Fruit fly (Drosophila melanogaster): ENCODE results near the gene CG5892.

Gene CG5892

dm6 chr3R:21218733-21219165 lies 23.7 kb upstream of the CG5892 start, which contains the start of the genes Smyd5 and Oga:
Gene Smyd5 (minus strand): TSS chr3R:21218791.
Gene Oga (plus strand): TSS chr3R:21219077.
- no peak for TF ChIP-seq ovo (GFP tag; optimal IDR thresholded peaks at IDR 0.05)
- no peak for TF ChIP-seq CG5204 (GFP tag; optimal IDR thresholded peaks at IDR 0.05)
- TF ChIP-seq tj (GFP tag; optimal IDR thresholded peaks at IDR 0.05): no peak
- TF ChIP-seq cic (GFP tag; optimal IDR thresholded peaks at IDR 0.05): no peak
- no peak for TF ChIP-seq kay (GFP tag; ENCODE audit: borderline replicate concordance)
- TF ChIP-seq Mnt (GFP tag; optimal IDR thresholded peaks at IDR 0.05): peak; percentile 99
- TF ChIP-seq bab1 (GFP tag; optimal IDR thresholded peaks at IDR 0.05): peak; percentile 50
- TF ChIP-seq Hr96 (GFP tag; optimal IDR thresholded peaks at IDR 0.05): no peak
- TF ChIP-seq CG14711 (tag; optimal IDR thresholded peaks at IDR 0.05): no peak
- TF ChIP-seq CG7101 (tag; optimal IDR thresholded peaks at IDR 0.05): peak; percentile 8
- TF ChIP-seq toe (GFP tag; optimal IDR thresholded peaks at IDR 0.05): no peak
- TF ChIP-seq Clk (GFP tag; optimal IDR thresholded peaks at IDR 0.05): no peak
- TF ChIP-seq pad (GFP tag; optimal IDR thresholded peaks at IDR 0.05): no peak
- peak; percentile 45 for TF ChIP-seq CG11617 (GFP tag; optimal IDR thresholded peaks at IDR 0.05)
- TF ChIP-seq Crg-1 (GFP tag; optimal IDR thresholded peaks at IDR 0.05): peak; percentile 64
- no peak for TF ChIP-seq CG12768 (GFP tag; optimal IDR thresholded peaks at IDR 0.05)
- no peak for TF ChIP-seq cnc (optimal IDR thresholded peaks at IDR 0.05)
- no peak for TF ChIP-seq CG33017 (tag; optimal IDR thresholded peaks at IDR 0.05)
- peak; percentile 48 for TF ChIP-seq CG1620 (GFP tag; optimal IDR thresholded peaks at IDR 0.05)
- TF ChIP-seq CG7045 (GFP tag; optimal IDR thresholded peaks at IDR 0.05): no peak

DNA sequence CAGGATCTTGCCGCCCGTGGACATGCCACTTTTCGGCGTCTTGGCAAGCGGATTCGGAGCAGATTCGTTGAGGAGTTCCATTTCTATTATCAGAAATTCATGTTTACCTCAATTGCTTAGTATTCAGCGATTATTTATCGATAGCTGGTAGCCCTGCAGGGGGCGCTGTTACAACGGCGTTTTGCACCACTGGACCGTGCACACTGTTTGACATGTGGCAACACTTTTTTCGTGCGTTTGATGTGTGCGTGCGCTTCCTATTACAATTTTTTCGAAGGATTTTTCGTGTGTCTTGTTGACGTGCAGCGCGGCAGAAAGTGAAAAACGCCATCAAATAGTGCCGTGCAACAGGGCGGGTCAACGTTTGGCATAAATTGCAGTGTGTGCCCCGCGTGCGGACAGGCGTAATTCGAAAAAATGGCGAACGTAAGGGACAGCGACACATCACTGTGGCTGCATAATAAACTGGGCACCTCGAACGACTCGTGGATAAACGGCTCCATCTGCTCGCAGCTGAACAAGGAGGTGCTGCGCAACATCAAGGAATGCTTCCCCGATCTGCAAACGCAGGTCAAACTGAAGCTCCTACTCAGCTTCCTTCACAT lies 18.9 kb upstream of the CG5892 start, which contains the start of the genes CG3337 and Nelf-A:
CG3337 (minus strand) TSS at position 132 of the 605 bp plus-strand sequence.
Nelf-A (plus strand) TSS at position 252 of the 605 bp plus-strand sequence.
- TF ChIP-seq CG5204 (GFP tag; optimal IDR thresholded peaks at IDR 0.05) (no peak), Crg-1 (GFP tag; optimal IDR thresholded peaks at IDR 0.05) (peak; percentile 87), Mnt (GFP tag; optimal IDR thresholded peaks at IDR 0.05) (peak; percentile 89), ovo (GFP tag; optimal IDR thresholded peaks at IDR 0.05) (peak; percentile 75), Clk (GFP tag; optimal IDR thresholded peaks at IDR 0.05) (peak; percentile 59), CG14711 (tag; optimal IDR thresholded peaks at IDR 0.05) (peak; percentile 64), cnc (optimal IDR thresholded peaks at IDR 0.05) (no peak), CG7101 (tag; optimal IDR thresholded peaks at IDR 0.05) (peak; percentile 50), toe (GFP tag; optimal IDR thresholded peaks at IDR 0.05) (no peak), kay (GFP tag; ENCODE audit: borderline replicate concordance) (no peak), CG1620 (GFP tag; optimal IDR thresholded peaks at IDR 0.05) (peak; percentile 90), cic (GFP tag; optimal IDR thresholded peaks at IDR 0.05) (peak; percentile 68), bab1 (GFP tag; optimal IDR thresholded peaks at IDR 0.05) (peak; percentile 68), Hr96 (GFP tag; optimal IDR thresholded peaks at IDR 0.05) (no peak), CG12768 (GFP tag; optimal IDR thresholded peaks at IDR 0.05) (peak; percentile 40), tj (GFP tag; optimal IDR thresholded peaks at IDR 0.05) (peak; percentile 9), CG7045 (GFP tag; optimal IDR thresholded peaks at IDR 0.05) (peak; percentile 18), pad (GFP tag; optimal IDR thresholded peaks at IDR 0.05) (peak; percentile 74), CG11617 (GFP tag; optimal IDR thresholded peaks at IDR 0.05) (peak; percentile 17), CG33017 (tag; optimal IDR thresholded peaks at IDR 0.05) (no peak)

- TF ChIP-seq CG7045 (GFP tag; optimal IDR thresholded peaks at IDR 0.05) (no peak), Mnt (GFP tag; optimal IDR thresholded peaks at IDR 0.05) (peak; percentile 58), cic (GFP tag; optimal IDR thresholded peaks at IDR 0.05) (peak; percentile 49)
Observed at dm6 chr3R:21224230-21224629, 18.2 kb upstream of the CG5892 start.

DNA sequence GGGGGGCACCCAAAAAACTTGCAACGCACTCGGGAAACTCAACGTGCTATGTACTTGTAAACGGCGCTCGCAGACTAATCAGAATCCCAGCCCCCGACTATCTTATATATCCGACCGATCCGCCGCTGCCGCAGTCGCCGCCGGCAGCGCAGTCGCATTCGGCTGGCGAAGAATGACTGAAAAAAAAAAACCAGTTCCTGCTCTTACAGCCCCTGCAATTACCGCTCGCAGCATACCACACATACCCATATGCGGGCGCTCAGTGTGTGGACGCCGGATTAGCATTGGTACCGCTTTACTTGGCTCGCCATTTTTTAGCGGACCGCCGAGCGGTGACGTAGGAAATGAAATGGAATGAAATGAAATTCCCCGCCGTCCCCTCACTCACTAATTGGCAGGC lies 5.3 kb upstream of the CG5892 start, which contains the start of gene e:
e (minus strand) TSS at position 79 of the 400 bp plus-strand sequence.
- TF ChIP-seq CG33017 (tag; optimal IDR thresholded peaks at IDR 0.05) (no peak), CG7101 (tag; optimal IDR thresholded peaks at IDR 0.05) (no peak), kay (GFP tag; ENCODE audit: borderline replicate concordance) (no peak), CG1620 (GFP tag; optimal IDR thresholded peaks at IDR 0.05) (no peak), CG11617 (GFP tag; optimal IDR thresholded peaks at IDR 0.05) (no peak), cnc (optimal IDR thresholded peaks at IDR 0.05) (no peak), pad (GFP tag; optimal IDR thresholded peaks at IDR 0.05) (no peak), CG7045 (GFP tag; optimal IDR thresholded peaks at IDR 0.05) (no peak), Hr96 (GFP tag; optimal IDR thresholded peaks at IDR 0.05) (no peak), ovo (GFP tag; optimal IDR thresholded peaks at IDR 0.05) (no peak), CG14711 (tag; optimal IDR thresholded peaks at IDR 0.05) (no peak), toe (GFP tag; optimal IDR thresholded peaks at IDR 0.05) (no peak), CG5204 (GFP tag; optimal IDR thresholded peaks at IDR 0.05) (no peak), cic (GFP tag; optimal IDR thresholded peaks at IDR 0.05) (no peak), tj (GFP tag; optimal IDR thresholded peaks at IDR 0.05) (no peak), CG12768 (GFP tag; optimal IDR thresholded peaks at IDR 0.05) (no peak), bab1 (GFP tag; optimal IDR thresholded peaks at IDR 0.05) (no peak), Crg-1 (GFP tag; optimal IDR thresholded peaks at IDR 0.05) (no peak)

- TF ChIP-seq cnc (optimal IDR thresholded peaks at IDR 0.05): no peak
- TF ChIP-seq tj (GFP tag; optimal IDR thresholded peaks at IDR 0.05): no peak
- TF ChIP-seq Hr96 (GFP tag; optimal IDR thresholded peaks at IDR 0.05): no peak
- no peak for TF ChIP-seq Mnt (GFP tag; optimal IDR thresholded peaks at IDR 0.05)
- no peak for TF ChIP-seq pad (GFP tag; optimal IDR thresholded peaks at IDR 0.05)
- no peak for TF ChIP-seq kay (GFP tag; ENCODE audit: borderline replicate concordance)
- no peak for TF ChIP-seq CG1620 (GFP tag; optimal IDR thresholded peaks at IDR 0.05)
- no peak for TF ChIP-seq cic (GFP tag; optimal IDR thresholded peaks at IDR 0.05)
- TF ChIP-seq ovo (GFP tag; optimal IDR thresholded peaks at IDR 0.05): no peak
- TF ChIP-seq CG7045 (GFP tag; optimal IDR thresholded peaks at IDR 0.05): no peak
Observed at dm6 chr3R:21241332-21241731, 1.1 kb upstream of the CG5892 start.

DNA sequence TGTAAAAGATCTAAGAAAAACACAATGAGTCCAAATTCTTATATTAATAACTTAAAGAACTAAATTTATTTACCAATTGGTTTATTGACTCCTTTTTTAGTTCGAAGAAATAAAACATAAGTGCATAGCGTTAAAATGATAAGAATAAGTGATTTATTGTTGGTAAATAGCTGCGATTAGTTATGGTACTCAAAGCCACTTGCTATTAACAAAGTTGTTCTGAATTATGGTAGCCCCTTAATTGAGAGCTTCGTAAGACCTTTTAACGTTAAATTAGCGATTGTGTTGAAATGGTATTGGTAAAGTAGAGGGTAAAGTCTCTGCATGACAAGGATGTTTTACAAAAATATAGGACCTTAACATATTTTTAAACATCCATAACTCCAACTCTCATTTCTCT lies 3.4 kb downstream of the CG5892 start:
- TF ChIP-seq kay (GFP tag; ENCODE audit: borderline replicate concordance): peak; percentile 15
- no peak for TF ChIP-seq Crg-1 (GFP tag; optimal IDR thresholded peaks at IDR 0.05)
- TF ChIP-seq CG7045 (GFP tag; optimal IDR thresholded peaks at IDR 0.05): no peak
- no peak for TF ChIP-seq CG14711 (tag; optimal IDR thresholded peaks at IDR 0.05)
